Fruit fly (Drosophila melanogaster): ENCODE data around the gene CG42591.

dm6 chr3L:8071693-8072260, 2.0 kb upstream of the CG42591 start:
- TF ChIP-seq Myc (optimal IDR thresholded peaks at IDR 0.05) = no peak
- TF ChIP-seq Sin3A (optimal IDR thresholded peaks at IDR 0.05) = no peak
- TF ChIP-seq psq (optimal IDR thresholded peaks at IDR 0.05) = no peak
- TF ChIP-seq h (optimal IDR thresholded peaks at IDR 0.05) = no peak
- TF ChIP-seq ttk (optimal IDR thresholded peaks at IDR 0.05) = no peak
- TF ChIP-seq insv (optimal IDR thresholded peaks at IDR 0.05) = no peak

All from Kc167 (cell line).